Fruit fly (Drosophila melanogaster): ENCODE results near the gene CG31668.

Gene CG31668

dm6 chr2L:2164520-2165237, 41.3 kb downstream of the CG31668 start (continued):
- no peak for TF ChIP-seq Hmx (GFP tag; optimal IDR thresholded peaks at IDR 0.05)
- peak; percentile 60 for TF ChIP-seq sisA (GFP tag; IDR thresholded peaks at IDR 0.05)
- no peak for TF ChIP-seq Nf-YA (GFP tag; IDR thresholded peaks at IDR 0.05)
- TF ChIP-seq CG2875 (GFP tag; optimal IDR thresholded peaks at IDR 0.05), result peak; percentile 50
- TF ChIP-seq CG9876 (GFP tag; optimal IDR thresholded peaks at IDR 0.05), result peak; percentile 25
- peak; percentile 18; the same call in 1 of the 2 replicates for TF ChIP-seq Rx (GFP tag; IDR thresholded peaks at IDR 0.05)
- peak; percentile 53 for TF ChIP-seq pum (GFP tag; optimal IDR thresholded peaks at IDR 0.05)
- TF ChIP-seq Sox102F (GFP tag; optimal IDR thresholded peaks at IDR 0.05), result peak; percentile 0
- peak; percentile 15 for TF ChIP-seq YL-1 (GFP tag; optimal IDR thresholded peaks at IDR 0.05)
- TF ChIP-seq CG17612 (GFP tag; IDR thresholded peaks at IDR 0.05), result no peak
- peak; percentile 54 for TF ChIP-seq onecut (GFP tag; IDR thresholded peaks at IDR 0.05)
- no peak for TF ChIP-seq pfk (GFP tag; optimal IDR thresholded peaks at IDR 0.05)
- TF ChIP-seq gcm (GFP tag; optimal IDR thresholded peaks at IDR 0.05), result peak; percentile 69
- TF ChIP-seq GATAe (GFP tag; conservative IDR thresholded peaks at IDR 0.05), result no peak
- TF ChIP-seq NfI (GFP tag; optimal IDR thresholded peaks at IDR 0.05), result no peak
- no peak for TF ChIP-seq ato (GFP tag; IDR thresholded peaks at IDR 0.05; ENCODE audit: partially characterized antibody)
- TF ChIP-seq unpg (GFP tag; optimal IDR thresholded peaks at IDR 0.05), result peak; percentile 62
- no peak for TF ChIP-seq CG6175 (GFP tag; IDR thresholded peaks at IDR 0.05)
- no peak for TF ChIP-seq Poxn (GFP tag; IDR thresholded peaks at IDR 0.05)
- TF ChIP-seq mam (GFP tag; optimal IDR thresholded peaks at IDR 0.05), result peak; percentile 10
- TF ChIP-seq Lpt (GFP tag; optimal IDR thresholded peaks at IDR 0.05), result no peak
- TF ChIP-seq klu (GFP tag; IDR thresholded peaks at IDR 0.05), result no peak
- no peak for TF ChIP-seq CG6765 (GFP tag; optimal IDR thresholded peaks at IDR 0.05)
- no peak for TF ChIP-seq Fer3 (tag; optimal IDR thresholded peaks at IDR 0.05)
- TF ChIP-seq CG9932 (GFP tag; IDR thresholded peaks at IDR 0.05), result no peak
- TF ChIP-seq fru (optimal IDR thresholded peaks at IDR 0.05), result no peak
- TF ChIP-seq CG6683 (GFP tag; optimal IDR thresholded peaks at IDR 0.05), result no peak
- peak; percentile 55 for TF ChIP-seq CG12744 (GFP tag; optimal IDR thresholded peaks at IDR 0.05)
- no peak for TF ChIP-seq pho (GFP tag; optimal IDR thresholded peaks at IDR 0.05)
- TF ChIP-seq Lim3 (GFP tag; IDR thresholded peaks at IDR 0.05), result no peak
- peak; percentile 67 for TF ChIP-seq grau (tag; optimal IDR thresholded peaks at IDR 0.05)
- TF ChIP-seq ac (GFP tag; optimal IDR thresholded peaks at IDR 0.05), result peak; percentile 64
- TF ChIP-seq phol (tag; optimal IDR thresholded peaks at IDR 0.05), result peak; percentile 80
- peak; percentile 78 for TF ChIP-seq CG17328 (GFP tag; IDR thresholded peaks at IDR 0.05)
- peak; percentile 54; the same call in 1 of the 3 replicates for TF ChIP-seq CG11093 (GFP tag; IDR thresholded peaks at IDR 0.05)
- peak; percentile 58 for TF ChIP-seq org-1 (GFP tag; optimal IDR thresholded peaks at IDR 0.05)
- peak; percentile 45 for TF ChIP-seq CG17802 (tag; optimal IDR thresholded peaks at IDR 0.05)
- TF ChIP-seq salm (tag; optimal IDR thresholded peaks at IDR 0.05), result peak; percentile 48
- TF ChIP-seq CG18764 (GFP tag; optimal IDR thresholded peaks at IDR 0.05), result peak; percentile 50
- peak; percentile 17; the same call in 2 of the 4 replicates for TF ChIP-seq Gug (GFP tag; IDR thresholded peaks at IDR 0.05)
- TF ChIP-seq CG13296 (GFP tag; optimal IDR thresholded peaks at IDR 0.05), result no peak
- peak; percentile 87 for TF ChIP-seq CG10979 (tag; optimal IDR thresholded peaks at IDR 0.05)
- no peak for TF ChIP-seq CG5180 (GFP tag; optimal IDR thresholded peaks at IDR 0.05)
- peak; percentile 83 for TF ChIP-seq nmo (GFP tag; optimal IDR thresholded peaks at IDR 0.05)
- no peak for TF ChIP-seq lov (optimal IDR thresholded peaks at IDR 0.05)
- peak; percentile 83; the same call in 2 of the 3 replicates for TF ChIP-seq lov (GFP tag; IDR thresholded peaks at IDR 0.05)
- peak; percentile 94 for TF ChIP-seq kni (GFP tag; optimal IDR thresholded peaks at IDR 0.05)
- no peak for TF ChIP-seq CG43689 (GFP tag; IDR thresholded peaks at IDR 0.05)
- peak; percentile 44; the same call in 1 of the 2 replicates for TF ChIP-seq H2.0 (GFP tag; IDR thresholded peaks at IDR 0.05)
- TF ChIP-seq CG6813 (GFP tag; optimal IDR thresholded peaks at IDR 0.05), result peak; percentile 69
